Worm (Caenorhabditis elegans) whole organism, L2 larva: ENCODE data around the gene C07H6.2.

Experiments used
- ama-1 ChIP-seq: fragments of 150-350 bp; optimal IDR thresholded peaks from 2 replicates; lab custom pipeline; 2018; ENCODE audit warnings: inconsistent platforms
- ceh-82 ChIP-seq: fragments of 150-350 bp; optimal IDR thresholded peaks from 2 replicates; lab custom pipeline; 2014; ENCODE audit warnings: missing biosample characterization, missing genetic modification characterization
- elt-1 ChIP-seq: fragments of 150-350 bp; optimal IDR thresholded peaks from 2 replicates; lab custom pipeline; 2014; ENCODE audit warnings: missing biosample characterization, missing genetic modification characterization
- lsy-2 ChIP-seq, 2 experiments: fragments of 150-350 bp in 1 of 2; sonication (generic microtip) in 1 of 2; optimal IDR thresholded peaks; 2 replicates each; lab custom pipeline; 2014 to 2017; ENCODE audit warnings: missing biosample characterization in 2 of 2, missing genetic modification characterization in 2 of 2
- nhr-11 ChIP-seq: fragments of 150-350 bp; optimal IDR thresholded peaks from 2 replicates; lab custom pipeline; 2014; ENCODE audit warnings: missing biosample characterization, missing genetic modification characterization
- nhr-6 ChIP-seq: fragments of 150-350 bp; optimal IDR thresholded peaks from 2 replicates; lab custom pipeline; 2014; ENCODE audit warnings: missing biosample characterization, missing genetic modification characterization
- snpc-4 ChIP-seq: fragments of 150-350 bp; optimal IDR thresholded peaks from 2 replicates; lab custom pipeline; 2014; ENCODE audit warnings: missing biosample characterization, missing genetic modification characterization
- unc-39 ChIP-seq: fragments of 150-350 bp; optimal IDR thresholded peaks from 2 replicates; lab custom pipeline; 2014; ENCODE audit warnings: missing biosample characterization, missing genetic modification characterization
- unc-62 ChIP-seq: fragments of 150-350 bp; optimal IDR thresholded peaks from 2 replicates; lab custom pipeline; 2014; ENCODE audit warnings: missing biosample characterization, missing genetic modification reagents, missing genetic modification characterization

- TF ChIP-seq elt-1 = no peak
- no peak for TF ChIP-seq unc-39 (tag; lab: Kevin White, UChicago)
- TF ChIP-seq ama-1 (lab: Kevin White, UChicago) = no peak
- no peak for TF ChIP-seq snpc-4
- TF ChIP-seq unc-62 (GFP tag; lab: Kevin White, UChicago) = no peak
- no peak for TF ChIP-seq lsy-2 (tag; optimal IDR thresholded peaks at IDR 0.05; lab: Kevin White, UChicago)
- TF ChIP-seq nhr-11 (tag; lab: Kevin White, UChicago) = no peak
- TF ChIP-seq ceh-82 (tag; lab: Kevin White, UChicago) = no peak
- TF ChIP-seq nhr-6 (tag; lab: Kevin White, UChicago) = no peak
Observed at ce11 chrIII:7545189-7545588, 24.4 kb downstream of the C07H6.2 start.
